Worm (Caenorhabditis elegans) whole organism, young adult: ENCODE measurements around the gene T24F1.7.

ENCODE experiments used
- B0019.2 ChIP-seq: fragments of 200-800 bp; sonication (Bioruptor generic); conservative IDR thresholded peaks from 2 replicates; pipeline ENCODE4 v1.3.6; 2022; ENCODE audit warnings: missing genetic modification reagents, missing genetic modification characterization, missing compliant biosample characterization
- B0336.3 ChIP-seq: fragments of 200-800 bp; sonication (Bioruptor generic); IDR thresholded peaks from 2 replicates; pipeline ENCODE4 v1.3.6; 2022; ENCODE audit warnings: missing genetic modification characterization, missing compliant biosample characterization
- F22D6.2 ChIP-seq: sonication (generic microtip); optimal IDR thresholded peaks from 2 replicates; lab custom pipeline; 2016; ENCODE audit warnings: mild to moderate bottlenecking, missing genetic modification characterization, missing compliant biosample characterization
- F23B12.7 ChIP-seq: sonication (generic microtip); optimal IDR thresholded peaks from 2 replicates; lab custom pipeline; 2017; ENCODE audit warnings: missing genetic modification characterization, mild to moderate bottlenecking, missing compliant biosample characterization, antibody characterized with exemption, moderate library complexity; ENCODE audit not compliant: insufficient read depth
- F52B5.7 ChIP-seq: sonication (generic microtip); optimal IDR thresholded peaks from 2 replicates; lab custom pipeline; 2016; ENCODE audit warnings: mild to moderate bottlenecking, missing genetic modification characterization, missing compliant biosample characterization
- F57A8.1 ChIP-seq: fragments of 200-800 bp; sonication (Bioruptor generic); optimal IDR thresholded peaks from 2 replicates; lab custom pipeline; 2018; ENCODE audit warnings: mild to moderate bottlenecking, missing genetic modification characterization, moderate library complexity, missing compliant biosample characterization
- K12H6.12 ChIP-seq: fragments of 200-800 bp; sonication (Bioruptor generic); optimal IDR thresholded peaks from 2 replicates; lab custom pipeline; 2018; ENCODE audit warnings: mild to moderate bottlenecking, missing genetic modification characterization, missing compliant biosample characterization
- T26A5.8 ChIP-seq: sonication (generic microtip); optimal IDR thresholded peaks from 2 replicates; lab custom pipeline; 2016; ENCODE audit warnings: missing genetic modification characterization, missing compliant biosample characterization
- Y53G8AR.9 ChIP-seq: fragments of 200-800 bp; sonication (Bioruptor generic); conservative IDR thresholded peaks from 2 replicates; pipeline ENCODE4 v1.3.6; 2022; ENCODE audit warnings: missing genetic modification reagents, missing genetic modification characterization, missing compliant biosample characterization
- Y67H2A.10 ChIP-seq: fragments of 200-800 bp; sonication (Bioruptor generic); conservative IDR thresholded peaks from 2 replicates; pipeline ENCODE4 v1.3.6; 2022; ENCODE audit warnings: missing genetic modification reagents, missing genetic modification characterization, missing compliant biosample characterization
- ZK185.1 ChIP-seq: sonication (generic microtip); optimal IDR thresholded peaks from 2 replicates; lab custom pipeline; 2016; ENCODE audit warnings: mild to moderate bottlenecking, missing genetic modification characterization, missing compliant biosample characterization; ENCODE audit not compliant: poor library complexity, severe bottlenecking
- akir-1 ChIP-seq: fragments of 200-800 bp; sonication (Bioruptor generic); optimal IDR thresholded peaks from 2 replicates; lab custom pipeline; 2018; ENCODE audit warnings: mild to moderate bottlenecking, missing genetic modification characterization, moderate library complexity, missing compliant biosample characterization
- ama-1 ChIP-seq, 3 experiments: fragments of 150-350 bp in 1 of 3; sonication (generic microtip) in 2 of 3; optimal IDR thresholded peaks; 2 replicates each; lab custom pipeline; 2014 to 2018; ENCODE audit warnings: missing biosample characterization in 2 of 3, missing genetic modification characterization in 2 of 3, missing genetic modification reagents in 2 of 3
- atf-7 ChIP-seq: sonication (generic microtip); optimal IDR thresholded peaks from 2 replicates; lab custom pipeline; 2017; ENCODE audit warnings: mild to moderate bottlenecking, missing genetic modification characterization, missing compliant biosample characterization
- attf-3 ChIP-seq: fragments of 200-800 bp; sonication (Bioruptor generic); conservative IDR thresholded peaks from 2 replicates; pipeline ENCODE4 v1.3.6; 2022; ENCODE audit warnings: missing genetic modification reagents, missing genetic modification characterization, missing compliant biosample characterization
- bed-1 ChIP-seq: fragments of 200-800 bp; sonication (Bioruptor generic); IDR thresholded peaks from 2 replicates; pipeline ENCODE4 v1.3.6; 2022; ENCODE audit warnings: missing genetic modification reagents, missing genetic modification characterization, missing compliant biosample characterization
- cebp-1 ChIP-seq, 2 experiments: fragments of 200-800 bp in 1 of 2; sonication (Bioruptor generic) in 1 of 2; sonication (generic microtip) in 1 of 2; IDR thresholded peaks in 1 of 2; optimal IDR thresholded peaks in 1 of 2; 2 replicates each; pipeline versions ENCODE4 v1.3.6 to Lab custom; 2017 to 2022; ENCODE audit warnings: missing compliant biosample characterization in 2 of 2, missing genetic modification characterization in 2 of 2, mild to moderate bottlenecking in 1 of 2, missing genetic modification reagents in 1 of 2, moderate library complexity in 1 of 2
- ceh-27 ChIP-seq: fragments of 200-800 bp; sonication (Bioruptor generic); optimal IDR thresholded peaks from 2 replicates; lab custom pipeline; 2018; ENCODE audit warnings: mild to moderate bottlenecking, missing genetic modification characterization, moderate library complexity, missing compliant biosample characterization
- ceh-91 ChIP-seq: fragments of 200-800 bp; sonication (Bioruptor generic); IDR thresholded peaks from 2 replicates; pipeline ENCODE4 v1.3.6; 2022; ENCODE audit warnings: missing genetic modification reagents, missing genetic modification characterization, missing compliant biosample characterization
- dpff-1 ChIP-seq: sonication (generic microtip); optimal IDR thresholded peaks from 2 replicates; lab custom pipeline; 2017; ENCODE audit warnings: mild to moderate bottlenecking, missing genetic modification characterization, missing compliant biosample characterization
- egl-18 ChIP-seq: fragments of 200-800 bp; sonication (Bioruptor generic); IDR thresholded peaks from 2 replicates; pipeline ENCODE4 v1.3.6; 2022; ENCODE audit warnings: missing genetic modification reagents, missing genetic modification characterization, missing compliant biosample characterization
- egrh-3 ChIP-seq: fragments of 200-800 bp; sonication (Bioruptor generic); IDR thresholded peaks from 2 replicates; pipeline ENCODE4 v1.3.6; 2022; ENCODE audit warnings: missing genetic modification reagents, missing genetic modification characterization, missing compliant biosample characterization
- fkh-3 ChIP-seq: sonication (generic microtip); optimal IDR thresholded peaks from 2 replicates; lab custom pipeline; 2016; ENCODE audit warnings: mild to moderate bottlenecking, missing genetic modification characterization, missing compliant biosample characterization
- hlh-26 ChIP-seq: fragments of 200-800 bp; sonication (Bioruptor generic); conservative IDR thresholded peaks from 2 replicates; pipeline ENCODE4 v1.3.6; 2022; ENCODE audit warnings: missing genetic modification reagents, missing genetic modification characterization, missing compliant biosample characterization
- hsf-1 ChIP-seq: fragments of 200-800 bp; sonication (Bioruptor generic); IDR thresholded peaks from 2 replicates; pipeline ENCODE4 v1.3.6; 2022; ENCODE audit warnings: missing genetic modification reagents, missing genetic modification characterization, missing compliant biosample characterization
- lin-54 ChIP-seq: fragments of 200-800 bp; sonication (Bioruptor generic); optimal IDR thresholded peaks from 2 replicates; lab custom pipeline; 2018; ENCODE audit warnings: mild to moderate bottlenecking, missing genetic modification characterization, missing compliant biosample characterization
- lir-1 ChIP-seq: fragments of 200-800 bp; sonication (Bioruptor generic); conservative IDR thresholded peaks from 2 replicates; pipeline ENCODE4 v1.3.6; 2022; ENCODE audit warnings: missing genetic modification reagents, missing genetic modification characterization, missing compliant biosample characterization
- lsl-1 ChIP-seq: fragments of 200-800 bp; sonication (Bioruptor generic); optimal IDR thresholded peaks from 2 replicates; lab custom pipeline; 2018; ENCODE audit warnings: mild to moderate bottlenecking, missing genetic modification characterization, moderate library complexity, missing compliant biosample characterization
- lsy-27 ChIP-seq: sonication (generic microtip); optimal IDR thresholded peaks from 2 replicates; lab custom pipeline; 2017; ENCODE audit warnings: missing genetic modification characterization, mild to moderate bottlenecking, missing compliant biosample characterization, antibody characterized with exemption, missing genotype, borderline replicate concordance; ENCODE audit not compliant: insufficient read depth
- madf-10 ChIP-seq: sonication (generic microtip); optimal IDR thresholded peaks from 2 replicates; lab custom pipeline; 2016; ENCODE audit warnings: mild to moderate bottlenecking, missing genetic modification characterization, missing compliant biosample characterization
- madf-3 ChIP-seq: fragments of 200-800 bp; sonication (Bioruptor generic); IDR thresholded peaks from 2 replicates; pipeline ENCODE4 v1.3.6; 2022; ENCODE audit warnings: missing genetic modification reagents, missing genetic modification characterization, missing compliant biosample characterization
- madf-8 ChIP-seq: fragments of 200-800 bp; sonication (Bioruptor generic); conservative IDR thresholded peaks from 2 replicates; pipeline ENCODE4 v1.3.6; 2022; ENCODE audit warnings: missing genetic modification reagents, missing genetic modification characterization, missing compliant biosample characterization
- mcd-1 ChIP-seq: fragments of 200-800 bp; sonication (Bioruptor generic); IDR thresholded peaks from 2 replicates; pipeline ENCODE4 v1.3.6; 2022; ENCODE audit warnings: missing genetic modification reagents, missing genetic modification characterization, missing compliant biosample characterization
- nhr-179 ChIP-seq: sonication (generic microtip); optimal IDR thresholded peaks from 2 replicates; lab custom pipeline; 2016; ENCODE audit warnings: mild to moderate bottlenecking, missing genetic modification characterization, missing compliant biosample characterization
- nhr-27 ChIP-seq: fragments of 200-800 bp; sonication (Bioruptor generic); optimal IDR thresholded peaks from 2 replicates; lab custom pipeline; 2018; ENCODE audit warnings: mild to moderate bottlenecking, missing genetic modification characterization, moderate library complexity, missing compliant biosample characterization
- nhr-90 ChIP-seq: sonication (generic microtip); optimal IDR thresholded peaks from 2 replicates; lab custom pipeline; 2016; ENCODE audit warnings: missing genotype, mild to moderate bottlenecking, missing genetic modification characterization, missing compliant biosample characterization
- pha-4 ChIP-seq: fragments of 150-350 bp; sonication (generic microtip); optimal IDR thresholded peaks from 2 replicates; lab custom pipeline; 2014; ENCODE audit warnings: missing biosample characterization, missing genetic modification reagents, missing genetic modification characterization
- sdz-38 ChIP-seq: sonication (generic microtip); optimal IDR thresholded peaks from 2 replicates; lab custom pipeline; 2016; ENCODE audit warnings: missing genotype, missing genetic modification characterization, missing compliant biosample characterization
- sea-2 ChIP-seq: fragments of 200-800 bp; sonication (Bioruptor generic); IDR thresholded peaks from 2 replicates; pipeline ENCODE4 v1.3.6; 2022; ENCODE audit warnings: missing genetic modification characterization, missing compliant biosample characterization
- snpc-1.1 ChIP-seq: sonication (generic microtip); optimal IDR thresholded peaks from 2 replicates; lab custom pipeline; 2017; ENCODE audit warnings: missing genetic modification characterization, mild to moderate bottlenecking, missing compliant biosample characterization, antibody characterized with exemption, moderate library complexity, missing genotype, missing genetic modification reagents; ENCODE audit not compliant: insufficient read depth
- snpc-3.4 ChIP-seq: sonication (generic microtip); optimal IDR thresholded peaks from 2 replicates; lab custom pipeline; 2017; ENCODE audit warnings: missing genetic modification characterization, mild to moderate bottlenecking, missing compliant biosample characterization, antibody characterized with exemption, moderate library complexity, missing genotype, missing genetic modification reagents
- snpc-4 ChIP-seq, 5 experiments: fragments of 150-350 bp in 1 of 5; sonication (generic microtip) in 4 of 5; optimal IDR thresholded peaks; 2 replicates each; lab custom pipeline; 2014 to 2018; ENCODE audit warnings: missing genetic modification characterization in 5 of 5, missing biosample characterization in 3 of 5, antibody characterized with exemption in 2 of 5, mild to moderate bottlenecking in 2 of 5, missing compliant biosample characterization in 2 of 5, missing genotype in 2 of 5, moderate library complexity in 2 of 5, missing genetic modification reagents in 1 of 5
- tbp1 ChIP-seq: fragments of 200-800 bp; sonication (Bioruptor generic); optimal IDR thresholded peaks from 2 replicates; lab custom pipeline; 2018; ENCODE audit warnings: mild to moderate bottlenecking, missing genetic modification characterization, missing compliant biosample characterization
- tlf-1 ChIP-seq: fragments of 200-800 bp; sonication (Bioruptor generic); optimal IDR thresholded peaks from 2 replicates; lab custom pipeline; 2018; ENCODE audit warnings: mild to moderate bottlenecking, missing genetic modification characterization, missing compliant biosample characterization
- xnd-1 ChIP-seq: sonication (generic microtip); optimal IDR thresholded peaks from 2 replicates; lab custom pipeline; 2016; ENCODE audit warnings: missing genotype, missing genetic modification reagents, missing genetic modification characterization, missing compliant biosample characterization

Gene T24F1.7

ce11 chrII:11290109-11290784 is 22.1 kb upstream of the T24F1.7 start, which contains the start of gene C47G2.3 (continued):
- TF ChIP-seq ama-1 (optimal IDR thresholded peaks at IDR 0.05; lab: Kevin White, UChicago) (no peak), ama-1 (GFP tag; optimal IDR thresholded peaks at IDR 0.05; lab: Kevin White, UChicago) (peak in 1 of 2 experiments; percentile 6), ZK185.1 (tag; lab: Kevin White, UChicago) (peak; percentile 77), snpc-3.4 (peak; percentile 70), cebp-1 (GFP tag; IDR thresholded peaks at IDR 0.05; lab: Robert Waterston, UW) (no peak), cebp-1 (tag; optimal IDR thresholded peaks at IDR 0.05; lab: Kevin White, UChicago) (no peak), atf-7 (tag; lab: Kevin White, UChicago) (no peak), tlf-1 (peak; percentile 17), B0019.2 (no peak), attf-3 (GFP tag; lab: Robert Waterston, UW) (no peak), F23B12.7 (tag; lab: Kevin White, UChicago) (no peak), F22D6.2 (tag; lab: Kevin White, UChicago) (no peak), madf-3 (0 out of 2 replicates have a peak, but pooled peaks have one; percentile 57), lin-54 (GFP tag; lab: Kevin White, UChicago) (peak; percentile 86), sea-2 (no peak), pha-4 (tag; lab: Kevin White, UChicago) (no peak), ceh-27 (GFP tag; lab: Kevin White, UChicago) (peak; percentile 24), snpc-4 (GFP tag; optimal IDR thresholded peaks at IDR 0.05; lab: Kevin White, UChicago) (peak; percentile 25), snpc-4 (tag; optimal IDR thresholded peaks at IDR 0.05; lab: Kevin White, UChicago) (peak in 2 of 4 experiments; percentile 45 to 49), nhr-90 (tag; lab: Kevin White, UChicago) (no peak), nhr-27 (tag; lab: Kevin White, UChicago) (no peak), lir-1 (GFP tag; lab: Robert Waterston, UW) (0 out of 2 replicates have a peak, but pooled peaks have one; percentile 27), mcd-1 (GFP tag; lab: Robert Waterston, UW) (peak; percentile 66), egl-18 (no peak), hsf-1 (no peak), B0336.3 (no peak), snpc-1.1 (tag; lab: Kevin White, UChicago) (no peak), fkh-3 (no peak), K12H6.12 (tag; lab: Kevin White, UChicago) (no peak), F52B5.7 (tag; lab: Kevin White, UChicago) (no peak), egrh-3 (GFP tag; lab: Robert Waterston, UW) (no peak), tbp1 (GFP tag; lab: Kevin White, UChicago) (peak; percentile 18), T26A5.8 (tag; lab: Kevin White, UChicago) (no peak), sdz-38 (no peak), Y67H2A.10 (GFP tag; lab: Robert Waterston, UW) (no peak), dpff-1 (no peak), ceh-91 (GFP tag; lab: Robert Waterston, UW) (peak; percentile 49; the same call in 1 of the 2 replicates), hlh-26 (GFP tag; lab: Robert Waterston, UW) (no peak), lsl-1 (GFP tag; lab: Kevin White, UChicago) (peak; percentile 49), akir-1 (GFP tag; lab: Kevin White, UChicago) (no peak), madf-10 (tag; lab: Kevin White, UChicago) (peak; percentile 9), lsy-27 (no peak), bed-1 (GFP tag; lab: Robert Waterston, UW) (no peak), xnd-1 (tag; lab: Kevin White, UChicago) (peak; percentile 42), nhr-179 (tag; lab: Kevin White, UChicago) (no peak), F57A8.1 (GFP tag; lab: Kevin White, UChicago) (no peak), madf-8 (GFP tag; lab: Robert Waterston, UW) (peak; percentile 25), Y53G8AR.9 (GFP tag; lab: Robert Waterston, UW) (no peak)
